Worm (Caenorhabditis elegans) whole organism, L1 larva: ENCODE data around the gene ncl-1.

Experiments
- elt-2 ChIP-seq: sonication (generic microtip); optimal IDR thresholded peaks from 2 replicates; lab custom pipeline; 2016; ENCODE audit warnings: missing genetic modification characterization, mild to moderate bottlenecking, inconsistent platforms, missing compliant biosample characterization, missing genetic modification reagents
- isw-1 ChIP-seq: fragments of 200-800 bp; sonication (Bioruptor generic); IDR thresholded peaks from 2 replicates; pipeline ENCODE4 v1.3.6; 2022; ENCODE audit warnings: missing genetic modification characterization, missing compliant biosample characterization
- skn-1 ChIP-seq: fragments of 150-350 bp; optimal IDR thresholded peaks from 2 replicates; lab custom pipeline; 2014; ENCODE audit warnings: missing biosample characterization, missing genetic modification characterization
- tbx-2 ChIP-seq: sonication (generic microtip); optimal IDR thresholded peaks from 2 replicates; lab custom pipeline; 2016; ENCODE audit warnings: missing genetic modification characterization, missing compliant biosample characterization

DNA sequence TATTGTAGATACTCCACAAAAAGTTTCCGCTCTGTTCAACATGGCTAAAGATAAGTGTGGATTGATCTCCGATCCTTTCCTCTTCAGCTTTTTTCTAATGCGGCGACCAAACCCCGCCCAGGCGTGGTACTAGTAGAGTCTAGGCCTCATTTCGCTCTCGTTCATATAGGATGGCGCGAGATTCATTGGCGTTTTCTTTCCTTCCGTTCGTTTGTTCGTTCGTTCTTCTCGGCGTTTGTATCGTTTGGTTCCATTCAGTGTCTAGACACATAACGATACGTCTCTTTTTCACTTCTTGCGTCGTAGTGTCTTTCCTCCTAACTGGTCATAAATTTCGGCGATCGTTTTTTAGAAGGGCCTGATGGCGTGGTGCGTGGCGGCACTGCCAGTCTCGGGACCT, 9.5 kb downstream of the ncl-1 start:
- TF ChIP-seq isw-1 (GFP tag; lab: Robert Waterston, UW) (no peak), skn-1 (tag; lab: Kevin White, UChicago) (no peak), elt-2 (tag; lab: Kevin White, UChicago) (no peak), tbx-2 (tag; lab: Kevin White, UChicago) (no peak)
